Worm (Caenorhabditis elegans) whole organism, L3 larva: ENCODE data around the gene nhr-164.
"Not testable (repeated sequence)": the region's sequence is repeated elsewhere in the genome, so short reads cannot be mapped to it uniquely, and the experiment has no call there.

Experiments
- aly-2 ChIP-seq: fragments of 150-350 bp; optimal IDR thresholded peaks from 2 replicates; lab custom pipeline; 2014; ENCODE audit warnings: missing biosample characterization, missing genetic modification characterization
- ama-1 ChIP-seq: fragments of 150-350 bp; optimal IDR thresholded peaks from 2 replicates; lab custom pipeline; 2018
- ceh-82 ChIP-seq: fragments of 150-350 bp; optimal IDR thresholded peaks from 2 replicates; lab custom pipeline; 2014; ENCODE audit warnings: missing biosample characterization, missing genetic modification characterization
- daf-12 ChIP-seq: fragments of 150-350 bp; optimal IDR thresholded peaks from 2 replicates; lab custom pipeline; 2014; ENCODE audit warnings: missing biosample characterization, missing genetic modification reagents, missing genetic modification characterization
- mdl-1 ChIP-seq: fragments of 150-350 bp; optimal IDR thresholded peaks from 2 replicates; lab custom pipeline; 2014; ENCODE audit warnings: missing biosample characterization, missing genetic modification characterization
- nhr-25 ChIP-seq: sonication (generic microtip); optimal IDR thresholded peaks from 2 replicates; lab custom pipeline; 2017; ENCODE audit warnings: missing biosample characterization, missing genetic modification characterization
- nhr-28 ChIP-seq: fragments of 150-350 bp; optimal IDR thresholded peaks from 2 replicates; lab custom pipeline; 2014; ENCODE audit warnings: missing biosample characterization, missing genetic modification characterization
- nhr-43 ChIP-seq: sonication (generic microtip); optimal IDR thresholded peaks from 2 replicates; lab custom pipeline; 2016; ENCODE audit warnings: mild to moderate bottlenecking, missing genetic modification characterization, missing compliant biosample characterization; ENCODE audit not compliant: poor library complexity, severe bottlenecking
- unc-39 ChIP-seq: sonication (generic microtip); optimal IDR thresholded peaks from 4 replicates; lab custom pipeline; 2017; ENCODE audit warnings: missing biosample characterization, missing genetic modification characterization
- unc-62 ChIP-seq: fragments of 150-350 bp; sonication (generic microtip); optimal IDR thresholded peaks from 4 replicates; lab custom pipeline; 2014; ENCODE audit warnings: missing biosample characterization, missing genetic modification reagents, missing genetic modification characterization

- not testable (repeated sequence) for TF ChIP-seq aly-2; daf-12 (tag; lab: Kevin White, UChicago); ceh-82 (tag; lab: Kevin White, UChicago); ama-1 (lab: Kevin White, UChicago); unc-39 (tag; lab: Kevin White, UChicago); mdl-1 (tag; lab: Kevin White, UChicago); unc-62 (GFP tag; lab: Kevin White, UChicago); nhr-25 (tag; lab: Kevin White, UChicago); nhr-43 (tag; lab: Kevin White, UChicago); nhr-28 (tag; lab: Kevin White, UChicago)
These were observed 27.9 kb downstream of the nhr-164 start, which contains the start of gene C41G6.12 for ce11 chrV:15207681-15208080.
